Fruit fly (Drosophila melanogaster): ENCODE data around the gene CG13689.

CG13689 gene

dm6 chr2L:601848-602247, 765 bp upstream of the CG13689 start:
- TF ChIP-seq pan (optimal IDR thresholded peaks at IDR 0.05): no peak
- no peak for TF ChIP-seq foxo (GFP tag; optimal IDR thresholded peaks at IDR 0.05)
- no peak for TF ChIP-seq Vsx2 (GFP tag; optimal IDR thresholded peaks at IDR 0.05; ENCODE audit: partially characterized antibody)
- TF ChIP-seq br (GFP tag; optimal IDR thresholded peaks at IDR 0.05): no peak
- no peak for TF ChIP-seq Abd-B (GFP tag; optimal IDR thresholded peaks at IDR 0.05)
- TF ChIP-seq usp (GFP tag; optimal IDR thresholded peaks at IDR 0.05): no peak

DNA sequence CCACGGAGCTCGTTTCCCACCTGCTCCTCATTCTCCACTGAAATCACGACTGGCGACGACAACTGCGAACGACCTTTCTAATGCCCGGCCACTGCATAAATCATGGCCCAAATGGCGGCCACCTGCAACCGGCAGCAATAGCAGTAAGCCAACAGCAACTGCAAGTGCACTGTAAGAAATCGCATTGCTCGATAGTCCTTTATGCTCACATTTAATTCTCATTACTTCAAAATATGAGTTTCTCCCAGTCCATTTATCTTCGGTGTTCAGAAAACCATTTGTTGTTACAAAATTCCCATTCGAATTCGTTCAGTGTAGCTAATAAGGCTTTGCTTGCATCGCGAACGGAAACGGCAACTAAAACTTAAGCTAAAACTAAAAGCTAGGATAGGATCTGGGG, 1.4 kb downstream of the CG13689 start:
- no peak for TF ChIP-seq dsf (GFP tag; optimal IDR thresholded peaks at IDR 0.05; ENCODE audit: borderline replicate concordance)
- TF ChIP-seq rgr (GFP tag; optimal IDR thresholded peaks at IDR 0.05): no peak
- no peak for TF ChIP-seq Sp1 (GFP tag; optimal IDR thresholded peaks at IDR 0.05)
- no peak for TF ChIP-seq tai (GFP tag; optimal IDR thresholded peaks at IDR 0.05)
- no peak for TF ChIP-seq psq (GFP tag; optimal IDR thresholded peaks at IDR 0.05)
- TF ChIP-seq usp (GFP tag; optimal IDR thresholded peaks at IDR 0.05): no peak
- no peak for TF ChIP-seq Hr83 (GFP tag; optimal IDR thresholded peaks at IDR 0.05; ENCODE audit: poor library complexity, severe bottlenecking)

DNA sequence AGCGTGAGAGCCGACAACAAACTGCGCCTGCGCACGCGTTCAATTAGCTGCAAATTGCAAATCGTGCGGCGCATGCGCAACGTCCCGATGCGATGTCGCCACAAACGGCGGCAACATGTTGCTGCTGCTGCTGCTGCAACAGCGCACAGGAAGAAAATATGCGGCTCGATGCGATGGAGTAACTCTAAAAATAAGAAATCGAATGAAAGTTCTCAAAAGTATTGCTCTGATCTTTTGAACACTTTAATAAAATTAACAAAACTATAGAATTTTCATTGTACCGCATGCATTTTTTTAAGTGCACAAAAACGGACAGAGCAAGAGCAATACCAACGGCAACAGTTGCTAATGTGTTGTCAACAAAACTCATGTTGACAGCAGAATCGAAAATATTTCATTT, 3.6 kb downstream of the CG13689 start:
- TF ChIP-seq sv (GFP tag; optimal IDR thresholded peaks at IDR 0.05): no peak
- TF ChIP-seq fru (GFP tag; optimal IDR thresholded peaks at IDR 0.05): peak; percentile 63
- no peak for TF ChIP-seq Hr78 (GFP tag; optimal IDR thresholded peaks at IDR 0.05)
- TF ChIP-seq woc (GFP tag; optimal IDR thresholded peaks at IDR 0.05): peak; percentile 37
- no peak for TF ChIP-seq jim (GFP tag; optimal IDR thresholded peaks at IDR 0.05)
- TF ChIP-seq pan (optimal IDR thresholded peaks at IDR 0.05): no peak
- TF ChIP-seq usp (GFP tag; optimal IDR thresholded peaks at IDR 0.05): no peak
- peak; percentile 79 for TF ChIP-seq Sp1 (GFP tag; optimal IDR thresholded peaks at IDR 0.05)
- no peak for TF ChIP-seq Abd-B (GFP tag; optimal IDR thresholded peaks at IDR 0.05)
- peak; percentile 28 for TF ChIP-seq CG32264 (GFP tag; optimal IDR thresholded peaks at IDR 0.05)
- peak; percentile 57 for TF ChIP-seq CG9705 (GFP tag; optimal IDR thresholded peaks at IDR 0.05)
- TF ChIP-seq dmrt93B (GFP tag; optimal IDR thresholded peaks at IDR 0.05): peak; percentile 64
- TF ChIP-seq dsf (GFP tag; optimal IDR thresholded peaks at IDR 0.05; ENCODE audit: borderline replicate concordance): no peak
- TF ChIP-seq Myc (optimal IDR thresholded peaks at IDR 0.05): no peak
- TF ChIP-seq Mio (GFP tag; optimal IDR thresholded peaks at IDR 0.05): no peak
- peak; percentile 69 for TF ChIP-seq Hnf4 (GFP tag; optimal IDR thresholded peaks at IDR 0.05)
- TF ChIP-seq GATAd (GFP tag; optimal IDR thresholded peaks at IDR 0.05): no peak
- TF ChIP-seq dl (GFP tag; optimal IDR thresholded peaks at IDR 0.05; ENCODE audit: insufficient read depth in 1 of 2, partially characterized antibody in 2 of 2): no peak
- peak; percentile 39 for TF ChIP-seq Jra (GFP tag; optimal IDR thresholded peaks at IDR 0.05)
- no peak for TF ChIP-seq Hr83 (GFP tag; optimal IDR thresholded peaks at IDR 0.05; ENCODE audit: poor library complexity, severe bottlenecking)
- TF ChIP-seq N (GFP tag; optimal IDR thresholded peaks at IDR 0.05): no peak
- TF ChIP-seq rgr (GFP tag; optimal IDR thresholded peaks at IDR 0.05): peak; percentile 70
- TF ChIP-seq Vsx2 (GFP tag; optimal IDR thresholded peaks at IDR 0.05; ENCODE audit: partially characterized antibody): no peak
- peak; percentile 79 for TF ChIP-seq OdsH (GFP tag; optimal IDR thresholded peaks at IDR 0.05)
- TF ChIP-seq br (GFP tag; optimal IDR thresholded peaks at IDR 0.05): peak; percentile 74
- peak; percentile 85 for TF ChIP-seq HLH106 (tag; optimal IDR thresholded peaks at IDR 0.05)
- TF ChIP-seq brk (GFP tag; optimal IDR thresholded peaks at IDR 0.05): peak; percentile 42
- TF ChIP-seq sage (GFP tag; optimal IDR thresholded peaks at IDR 0.05): no peak
- no peak for TF ChIP-seq CrebA (GFP tag; optimal IDR thresholded peaks at IDR 0.05; ENCODE audit: borderline replicate concordance)
- TF ChIP-seq foxo (GFP tag; optimal IDR thresholded peaks at IDR 0.05): peak in 1 of 2 experiments; percentile 67
- TF ChIP-seq tai (GFP tag; optimal IDR thresholded peaks at IDR 0.05): peak; percentile 65
- no peak for TF ChIP-seq Dfd (GFP tag; optimal IDR thresholded peaks at IDR 0.05)
- TF ChIP-seq Dif (GFP tag; optimal IDR thresholded peaks at IDR 0.05; ENCODE audit: partially characterized antibody): no peak
- peak; percentile 70 for TF ChIP-seq h (GFP tag; optimal IDR thresholded peaks at IDR 0.05)
- TF ChIP-seq psq (GFP tag; optimal IDR thresholded peaks at IDR 0.05): peak; percentile 55
- no peak for TF ChIP-seq Rel (GFP tag; optimal IDR thresholded peaks at IDR 0.05)
- TF ChIP-seq Rel (tag; optimal IDR thresholded peaks at IDR 0.05): no peak
- TF ChIP-seq lola (GFP tag; optimal IDR thresholded peaks at IDR 0.05): no peak
- peak; percentile 59 for TF ChIP-seq ey (GFP tag; optimal IDR thresholded peaks at IDR 0.05)
